Fruit fly (Drosophila melanogaster) whole organism, embryonic: ENCODE measurements around the gene CIA30.

ENCODE experiments used
- Adf1 ChIP-seq: fragments of 200-800 bp; sonication (Bioruptor generic); IDR thresholded peaks from 2 replicates; pipeline ENCODE4 v1.3.6; 2022; ENCODE audit warnings: missing biosample characterization, missing genetic modification characterization
- Atf6 ChIP-seq: fragments of 200-800 bp; sonication (Bioruptor generic); IDR thresholded peaks from 2 replicates; pipeline ENCODE4 v1.3.6; 2022; ENCODE audit warnings: missing biosample characterization, missing genetic modification characterization
- Awh ChIP-seq: fragments of 200-800 bp; sonication (Bioruptor generic); IDR thresholded peaks from 2 replicates; pipeline ENCODE4, ENCODE4 v1.3.6; 2022; ENCODE audit warnings: missing biosample characterization, missing genetic modification characterization
- B-H2 ChIP-seq: fragments of 200-800 bp; sonication (Bioruptor generic); optimal IDR thresholded peaks from 2 replicates; lab custom pipeline; 2018; ENCODE audit warnings: missing biosample characterization, mild to moderate bottlenecking, missing genetic modification characterization
- CG1024 ChIP-seq: fragments of 200-800 bp; sonication (Bioruptor generic); IDR thresholded peaks from 2 replicates; pipeline ENCODE4 v1.3.6; 2022; ENCODE audit warnings: missing biosample characterization, missing genetic modification characterization
- CG10274 ChIP-seq: fragments of 200-800 bp; sonication (Bioruptor generic); optimal IDR thresholded peaks from 3 replicates; lab custom pipeline; 2017; ENCODE audit warnings: missing biosample characterization, mild to moderate bottlenecking, missing genetic modification characterization
- CG11085 ChIP-seq: fragments of 200-800 bp; sonication (Bioruptor generic); IDR thresholded peaks from 2 replicates; pipeline ENCODE4 v1.3.6; 2022; ENCODE audit warnings: missing biosample characterization, missing genetic modification characterization
- CG1233 ChIP-seq: fragments of 200-800 bp; sonication (Bioruptor generic); optimal IDR thresholded peaks from 4 replicates; lab custom pipeline; 2018; ENCODE audit warnings: missing biosample characterization, mild to moderate bottlenecking, missing genetic modification characterization
- CG13894 ChIP-seq: fragments of 200-800 bp; sonication (Bioruptor generic); optimal IDR thresholded peaks from 3 replicates; lab custom pipeline; 2018; ENCODE audit warnings: missing biosample characterization, mild to moderate bottlenecking, missing genetic modification characterization, moderate library complexity
- CG16815 ChIP-seq: fragments of 200-800 bp; sonication (Bioruptor generic); optimal IDR thresholded peaks from 3 replicates; lab custom pipeline; 2017; ENCODE audit warnings: missing biosample characterization, mild to moderate bottlenecking, missing genetic modification characterization
- CG31365 ChIP-seq: fragments of 200-800 bp; sonication (Bioruptor generic); optimal IDR thresholded peaks from 2 replicates; lab custom pipeline; 2018; ENCODE audit warnings: missing biosample characterization, mild to moderate bottlenecking, missing genetic modification characterization
- CG3407 ChIP-seq: fragments of 200-800 bp; sonication (Bioruptor generic); optimal IDR thresholded peaks from 2 replicates; lab custom pipeline; 2018; ENCODE audit warnings: missing biosample characterization, mild to moderate bottlenecking, missing genetic modification characterization
- CG4854 ChIP-seq: fragments of 200-800 bp; sonication (Bioruptor generic); optimal IDR thresholded peaks from 2 replicates; lab custom pipeline; 2016; ENCODE audit warnings: missing biosample characterization, missing genetic modification characterization, inconsistent platforms
- CG5180 ChIP-seq: fragments of 200-800 bp; sonication (Bioruptor generic); optimal IDR thresholded peaks from 3 replicates; lab custom pipeline; 2017; ENCODE audit warnings: missing biosample characterization, missing genetic modification characterization, mild to moderate bottlenecking, moderate library complexity, missing genetic modification reagents
- CG5953 ChIP-seq: fragments of 200-800 bp; sonication (Bioruptor generic); IDR thresholded peaks from 2 replicates; pipeline ENCODE4 v1.3.6; 2022; ENCODE audit warnings: missing biosample characterization, missing genetic modification characterization
- CG6654 ChIP-seq: fragments of 200-800 bp; sonication (Bioruptor generic); optimal IDR thresholded peaks from 2 replicates; lab custom pipeline; 2017; ENCODE audit warnings: missing biosample characterization, mild to moderate bottlenecking, missing genetic modification characterization
- CG6813 ChIP-seq: fragments of 200-800 bp; sonication (Bioruptor generic); optimal IDR thresholded peaks from 2 replicates; lab custom pipeline; 2017; ENCODE audit warnings: missing biosample characterization, missing genetic modification characterization, mild to moderate bottlenecking, moderate library complexity, missing genetic modification reagents
- CG7987 ChIP-seq: fragments of 200-800 bp; sonication (Bioruptor generic); optimal IDR thresholded peaks from 2 replicates; lab custom pipeline; 2018; ENCODE audit warnings: missing biosample characterization, mild to moderate bottlenecking, missing genetic modification characterization, moderate library complexity
- CG8359 ChIP-seq: fragments of 200-800 bp; sonication (Bioruptor generic); optimal IDR thresholded peaks from 2 replicates; lab custom pipeline; 2017; ENCODE audit warnings: missing biosample characterization, mild to moderate bottlenecking, missing genetic modification characterization, borderline replicate concordance
- CTCF ChIP-seq: fragments of 200-800 bp; sonication (Bioruptor generic); optimal IDR thresholded peaks from 2 replicates; lab custom pipeline; 2017; ENCODE audit warnings: missing biosample characterization, mild to moderate bottlenecking, missing genetic modification characterization, moderate library complexity
- Dfd ChIP-seq, 2 experiments: fragments of >200 bp; optimal IDR thresholded peaks; 2 replicates each; lab custom pipeline; 2017; ENCODE audit warnings: missing biosample characterization in 2 of 2, missing genetic modification characterization in 2 of 2
- Doc2 ChIP-seq: fragments of 200-800 bp; sonication (Bioruptor generic); IDR thresholded peaks from 2 replicates; pipeline ENCODE4 v1.3.6; 2022; ENCODE audit warnings: missing biosample characterization, missing genetic modification characterization
- Dref ChIP-seq: fragments of 200-800 bp; sonication (Bioruptor generic); IDR thresholded peaks from 2 replicates; pipeline ENCODE4 v1.3.6; 2022; ENCODE audit warnings: missing biosample characterization, missing genetic modification characterization
- HLH4C ChIP-seq: fragments of 200-800 bp; sonication (Bioruptor generic); IDR thresholded peaks from 3 replicates; pipeline ENCODE4 v1.3.6; 2022; ENCODE audit warnings: missing biosample characterization, missing genetic modification characterization; ENCODE audit not compliant: partially characterized antibody
- HmgD ChIP-seq: fragments of 200-800 bp; sonication (Bioruptor generic); optimal IDR thresholded peaks from 3 replicates; lab custom pipeline; 2016; ENCODE audit warnings: missing biosample characterization, missing genetic modification characterization
- Lhr ChIP-seq: fragments of 200-800 bp; sonication (Bioruptor generic); optimal IDR thresholded peaks from 3 replicates; lab custom pipeline; 2017; ENCODE audit warnings: mild to moderate bottlenecking, missing biosample characterization, missing genetic modification reagents, missing genetic modification characterization
- MBD-R2 ChIP-seq: fragments of 200-800 bp; sonication (Bioruptor generic); IDR thresholded peaks from 2 replicates; pipeline ENCODE4 v1.3.6; 2022; ENCODE audit warnings: missing biosample characterization, missing genetic modification characterization
- NK7.1 ChIP-seq: fragments of 200-800 bp; sonication (Bioruptor generic); optimal IDR thresholded peaks from 3 replicates; lab custom pipeline; 2016; ENCODE audit warnings: missing biosample characterization, missing genetic modification characterization
- Neu2 ChIP-seq: fragments of 200-800 bp; sonication (Bioruptor generic); optimal IDR thresholded peaks from 3 replicates; lab custom pipeline; 2016; ENCODE audit warnings: missing biosample characterization, missing genetic modification characterization, borderline replicate concordance
- Nf-YA ChIP-seq: fragments of 200-800 bp; sonication (Bioruptor generic); IDR thresholded peaks from 2 replicates; pipeline ENCODE4 v1.3.6; 2022; ENCODE audit warnings: missing biosample characterization, missing genetic modification characterization
- Ptx1 ChIP-seq: fragments of 200-800 bp; sonication (Bioruptor generic); IDR thresholded peaks from 2 replicates; pipeline ENCODE4 v1.3.6; 2022; ENCODE audit warnings: missing biosample characterization, missing genetic modification characterization
- Spps ChIP-seq: fragments of 200-800 bp; sonication (Bioruptor generic); optimal IDR thresholded peaks from 2 replicates; lab custom pipeline; 2018; ENCODE audit warnings: missing biosample characterization, mild to moderate bottlenecking, missing genetic modification characterization
- Taf1 ChIP-seq: fragments of 200-800 bp; sonication (Bioruptor generic); IDR thresholded peaks from 2 replicates; pipeline ENCODE4 v1.3.6; 2022; ENCODE audit warnings: missing biosample characterization, missing genetic modification characterization
- YL-1 ChIP-seq: fragments of 200-800 bp; sonication (Bioruptor generic); optimal IDR thresholded peaks from 3 replicates; lab custom pipeline; 2017; ENCODE audit warnings: missing biosample characterization, mild to moderate bottlenecking, missing genetic modification characterization
- bigmax ChIP-seq: fragments of 200-800 bp; sonication (Bioruptor generic); optimal IDR thresholded peaks from 2 replicates; lab custom pipeline; 2018; ENCODE audit warnings: missing biosample characterization, mild to moderate bottlenecking, missing genetic modification characterization
- chm ChIP-seq: fragments of 200-800 bp; sonication (Bioruptor generic); IDR thresholded peaks from 2 replicates; pipeline ENCODE4 v1.3.6; 2022; ENCODE audit warnings: missing biosample characterization, missing genetic modification characterization
- danr ChIP-seq: fragments of 200-800 bp; sonication (Bioruptor generic); IDR thresholded peaks from 2 replicates; pipeline ENCODE4 v1.3.6; 2022; ENCODE audit warnings: missing biosample characterization, missing genetic modification characterization
- dimm ChIP-seq: fragments of 200-800 bp; sonication (Bioruptor generic); IDR thresholded peaks from 2 replicates; pipeline ENCODE4 v1.3.6; 2022; ENCODE audit warnings: missing biosample characterization, missing genetic modification characterization
- fu2 ChIP-seq: fragments of 200-800 bp; sonication (Bioruptor generic); optimal IDR thresholded peaks from 2 replicates; lab custom pipeline; 2016; ENCODE audit warnings: missing biosample characterization, missing genetic modification characterization
- lab ChIP-seq: fragments of 200-800 bp; sonication (Bioruptor generic); optimal IDR thresholded peaks from 3 replicates; lab custom pipeline; 2017; ENCODE audit warnings: missing biosample characterization, missing genetic modification characterization, mild to moderate bottlenecking, moderate library complexity, missing genetic modification reagents
- maf-S ChIP-seq: fragments of 200-800 bp; sonication (Bioruptor generic); optimal IDR thresholded peaks from 2 replicates; lab custom pipeline; 2016; ENCODE audit warnings: missing biosample characterization, missing genetic modification characterization
- mam ChIP-seq: fragments of 200-800 bp; sonication (Bioruptor generic); optimal IDR thresholded peaks from 3 replicates; lab custom pipeline; 2016; ENCODE audit warnings: missing biosample characterization, missing genetic modification characterization
- nerfin-1 ChIP-seq: fragments of 200-800 bp; sonication (Bioruptor generic); optimal IDR thresholded peaks from 3 replicates; lab custom pipeline; 2019; ENCODE audit warnings: missing biosample characterization, mild to moderate bottlenecking, missing genetic modification characterization, moderate library complexity
- pan ChIP-seq, 4 experiments: fragments of >200 bp in 3 of 4; fragments of 200-800 bp in 1 of 4; sonication (Bioruptor generic) in 1 of 4; optimal IDR thresholded peaks in 3 of 4; IDR thresholded peaks in 1 of 4; 2 replicates each; pipeline versions ENCODE4 v1.3.6 to Lab custom; 2017 to 2022; ENCODE audit warnings: missing biosample characterization in 2 of 4, missing genetic modification characterization in 2 of 4, mixed read lengths in 1 of 4
- phol ChIP-seq: fragments of 200-800 bp; sonication (Bioruptor generic); optimal IDR thresholded peaks from 3 replicates; lab custom pipeline; 2018; ENCODE audit warnings: missing biosample characterization, mild to moderate bottlenecking, missing genetic modification characterization, moderate library complexity
- run ChIP-seq: fragments of 200-800 bp; sonication (Bioruptor generic); optimal IDR thresholded peaks from 3 replicates; lab custom pipeline; 2018; ENCODE audit warnings: missing biosample characterization, mild to moderate bottlenecking, missing genetic modification characterization
- sd ChIP-seq: fragments of 200-800 bp; sonication (Bioruptor generic); optimal IDR thresholded peaks from 3 replicates; lab custom pipeline; 2018; ENCODE audit warnings: missing biosample characterization, mild to moderate bottlenecking, missing genetic modification characterization, moderate library complexity
- ssp ChIP-seq: fragments of 200-800 bp; sonication (Bioruptor generic); IDR thresholded peaks from 2 replicates; pipeline ENCODE4 v1.3.6; 2022; ENCODE audit warnings: missing biosample characterization, missing genetic modification characterization
- tll ChIP-seq, 2 experiments: fragments of 200-800 bp in 1 of 2; fragments of >200 bp in 1 of 2; sonication (Bioruptor generic) in 1 of 2; optimal IDR thresholded peaks; 2 replicates each; lab custom pipeline; 2017 to 2019; ENCODE audit warnings: missing biosample characterization in 2 of 2, missing genetic modification characterization in 2 of 2, mild to moderate bottlenecking in 1 of 2, moderate library complexity in 1 of 2
- wor ChIP-seq: fragments of 200-800 bp; sonication (Bioruptor generic); IDR thresholded peaks from 2 replicates; pipeline ENCODE4 v1.3.6; 2022; ENCODE audit warnings: missing biosample characterization, missing genetic modification characterization

Gene CIA30

DNA sequence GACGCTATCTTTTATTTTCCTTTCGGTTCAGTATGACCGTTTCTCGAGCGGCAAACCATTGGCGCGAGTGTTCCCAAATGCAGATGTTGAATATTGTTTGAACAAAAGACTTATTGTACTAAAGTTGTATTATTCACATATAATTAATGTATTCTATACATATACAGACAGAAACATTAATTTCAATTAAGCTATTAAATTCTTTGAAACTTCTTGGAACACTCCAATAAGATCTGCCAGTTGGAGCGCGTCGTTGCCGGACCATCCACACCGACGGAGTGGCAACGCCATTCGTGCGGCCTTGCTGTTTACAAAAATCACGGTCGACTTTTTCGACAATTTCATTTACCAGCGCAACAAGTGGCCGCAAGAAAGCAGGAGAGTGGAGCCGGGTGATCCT lies 8.3 kb downstream of the CIA30 start, which contains the start of the genes Wdr24 and IntS11 (continued):
- TF ChIP-seq CG1233 (peak; percentile 83), mam (GFP tag; lab: Kevin White, UChicago) (peak; percentile 90), CG31365 (tag; lab: Kevin White, UChicago) (peak; percentile 9), phol (tag; lab: Kevin White, UChicago) (peak; percentile 85), Spps (tag; lab: Kevin White, UChicago) (no peak), CG6813 (no peak), MBD-R2 (peak; percentile 98), CG6654 (GFP tag; lab: Kevin White, UChicago) (no peak), chm (peak; percentile 69), bigmax (GFP tag; lab: Kevin White, UChicago) (no peak), Adf1 (GFP tag; lab: Robert Waterston, UW) (peak; percentile 71), CG16815 (GFP tag; lab: Kevin White, UChicago) (peak; percentile 88), lab (GFP tag; lab: Kevin White, UChicago) (no peak), CG11085 (GFP tag; lab: Robert Waterston, UW) (peak; percentile 92), ssp (peak; percentile 84), Dfd (GFP tag; optimal IDR thresholded peaks at IDR 0.05; lab: Kevin White, UChicago) (no peak), Atf6 (peak; percentile 89), Nf-YA (peak; percentile 73), CG3407 (GFP tag; lab: Kevin White, UChicago) (no peak), Dref (peak; percentile 43), danr (peak; percentile 90), sd (tag; lab: Kevin White, UChicago) (no peak), nerfin-1 (tag; lab: Kevin White, UChicago) (peak; percentile 41), maf-S (GFP tag; lab: Kevin White, UChicago) (peak; percentile 47), wor (GFP tag; lab: Robert Waterston, UW) (peak; percentile 69), CG7987 (GFP tag; lab: Kevin White, UChicago) (peak; percentile 47), Taf1 (GFP tag; lab: Robert Waterston, UW) (peak; percentile 86), HLH4C (GFP tag; lab: Robert Waterston, UW) (no peak), CG13894 (tag; lab: Kevin White, UChicago) (no peak), YL-1 (GFP tag; lab: Kevin White, UChicago) (peak; percentile 79)

DNA sequence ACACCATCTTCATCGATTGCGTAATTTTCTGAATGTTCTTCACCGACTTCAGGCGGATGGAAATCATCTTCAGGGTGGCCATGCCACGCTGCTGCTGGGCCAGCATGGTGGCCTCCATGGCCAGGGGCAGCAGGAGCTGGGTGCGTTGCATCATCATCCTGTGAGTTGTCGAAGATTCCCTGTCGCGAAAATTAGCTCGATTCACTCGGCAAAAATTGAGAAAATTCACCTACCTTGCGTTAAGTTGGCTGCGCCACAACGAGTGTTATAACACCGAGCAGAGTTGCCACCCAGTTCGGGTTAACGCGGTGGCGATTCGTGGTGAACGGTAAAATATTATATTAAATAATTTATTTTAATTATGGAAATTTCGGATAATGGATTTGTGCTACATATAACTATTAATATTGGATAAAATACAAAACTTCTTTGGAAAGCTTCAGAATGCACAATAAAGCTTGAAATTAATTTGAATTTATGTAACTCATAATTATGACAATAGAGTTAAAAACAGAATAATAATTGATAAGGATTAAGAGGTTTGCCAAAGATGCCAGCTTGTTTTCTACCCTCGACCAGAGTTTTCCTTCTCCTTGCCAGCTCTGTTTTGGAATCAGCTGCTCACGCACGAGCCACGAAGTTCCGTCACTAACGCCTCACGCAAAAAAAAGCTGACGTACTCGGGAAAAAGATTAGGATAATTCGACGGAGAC lies 12.0 kb downstream of the CIA30 start, which contains the start of the genes ATPsyngamma and yata:
Gene ATPsyngamma (minus strand): TSS at position 573 of the 713 bp plus-strand sequence.
Gene yata (plus strand): TSS at position 629 of the 713 bp plus-strand sequence.
- TF ChIP-seq Dref (no peak), CG10274 (no peak), CG4854 (no peak), NK7.1 (GFP tag; lab: Kevin White, UChicago) (no peak), CTCF (peak; percentile 9), HmgD (GFP tag; lab: Kevin White, UChicago) (no peak), Doc2 (GFP tag; lab: Robert Waterston, UW) (no peak), fu2 (GFP tag; lab: Kevin White, UChicago) (no peak), CG5180 (GFP tag; lab: Kevin White, UChicago) (no peak), CG1024 (GFP tag; lab: Robert Waterston, UW) (no peak), run (tag; lab: Kevin White, UChicago) (no peak), CG8359 (GFP tag; lab: Kevin White, UChicago) (no peak), danr (no peak), tll (GFP tag; optimal IDR thresholded peaks at IDR 0.05; lab: Kevin White, UChicago) (no peak), dimm (GFP tag; lab: Robert Waterston, UW) (no peak), Awh (GFP tag; lab: Robert Waterston, UW) (no peak), CG31365 (tag; lab: Kevin White, UChicago) (no peak), Neu2 (GFP tag; lab: Kevin White, UChicago) (no peak), Ptx1 (GFP tag; lab: Robert Waterston, UW) (peak; percentile 47), pan (optimal IDR thresholded peaks at IDR 0.05; lab: Kevin White, UChicago) (no peak), pan (GFP tag; optimal IDR thresholded peaks at IDR 0.05 in 1 of 2, IDR thresholded peaks at IDR 0.05 in 1 of 2) (no peak), Lhr (GFP tag; lab: Kevin White, UChicago) (no peak), CG5953 (GFP tag; lab: Robert Waterston, UW) (no peak), B-H2 (GFP tag; lab: Kevin White, UChicago) (peak; percentile 66)
